Fruit fly (Drosophila melanogaster): ENCODE measurements around the gene sala.

sala gene

dm6 chr2L:11471979-11472514 lies 12.5 kb upstream of the sala start (continued):
- TF ChIP-seq rib (GFP tag; IDR thresholded peaks at IDR 0.05) (no peak), wek (GFP tag; optimal IDR thresholded peaks at IDR 0.05) (no peak), CG42726 (GFP tag; IDR thresholded peaks at IDR 0.05; ENCODE audit: partially characterized antibody) (no peak), Ptx1 (GFP tag; IDR thresholded peaks at IDR 0.05) (no peak), MTF-1 (GFP tag; optimal IDR thresholded peaks at IDR 0.05; ENCODE audit: borderline replicate concordance) (no peak), C15 (GFP tag; IDR thresholded peaks at IDR 0.05) (no peak), Rfx (GFP tag; IDR thresholded peaks at IDR 0.05) (no peak), Ets65A (GFP tag) (peak; percentile 74), Atf3 (GFP tag; optimal IDR thresholded peaks at IDR 0.05) (no peak), kni (GFP tag; optimal IDR thresholded peaks at IDR 0.05) (peak; percentile 67), CG3163 (GFP tag; optimal IDR thresholded peaks at IDR 0.05) (no peak), NC2β (GFP tag; optimal IDR thresholded peaks at IDR 0.05) (no peak), CG17186 (GFP tag; optimal IDR thresholded peaks at IDR 0.05) (no peak), CG9215 (GFP tag; IDR thresholded peaks at IDR 0.05) (no peak), her (GFP tag; optimal IDR thresholded peaks at IDR 0.05) (no peak), CG7357 (GFP tag; IDR thresholded peaks at IDR 0.05) (no peak), tin (GFP tag; optimal IDR thresholded peaks at IDR 0.05) (no peak), abd-A (tag; optimal IDR thresholded peaks at IDR 0.05) (no peak), Six4 (GFP tag; optimal IDR thresholded peaks at IDR 0.05) (no peak), CG17328 (GFP tag; IDR thresholded peaks at IDR 0.05) (peak; percentile 34; the same call in 1 of the 2 replicates), CG1024 (GFP tag; IDR thresholded peaks at IDR 0.05) (no peak), mirr (GFP tag; optimal IDR thresholded peaks at IDR 0.05) (no peak), slou (GFP tag; optimal IDR thresholded peaks at IDR 0.05) (no peak), danr (GFP tag; IDR thresholded peaks at IDR 0.05) (no peak), CG12942 (GFP tag; optimal IDR thresholded peaks at IDR 0.05) (no peak), tio (GFP tag; optimal IDR thresholded peaks at IDR 0.05) (no peak), CG6689 (GFP tag; IDR thresholded peaks at IDR 0.05) (0 out of 2 replicates have a peak, but pooled peaks have one; percentile 22), sisA (GFP tag; IDR thresholded peaks at IDR 0.05) (no peak), CG7372 (GFP tag; IDR thresholded peaks at IDR 0.05) (no peak), CG18262 (tag; optimal IDR thresholded peaks at IDR 0.05) (peak; percentile 53), CG3281 (GFP tag; optimal IDR thresholded peaks at IDR 0.05) (no peak), CG17568 (GFP tag; optimal IDR thresholded peaks at IDR 0.05) (no peak), lola (GFP tag; optimal IDR thresholded peaks at IDR 0.05) (peak in 1 of 3 experiments; percentile 39), onecut (GFP tag; IDR thresholded peaks at IDR 0.05) (0 out of 2 replicates have a peak, but pooled peaks have one; percentile 7), B-H1 (GFP tag; IDR thresholded peaks at IDR 0.05) (no peak), CG2712 (tag; optimal IDR thresholded peaks at IDR 0.05) (peak; percentile 57), ac (GFP tag; optimal IDR thresholded peaks at IDR 0.05) (no peak), gro (GFP tag; optimal IDR thresholded peaks at IDR 0.05) (no peak), Spps (tag; optimal IDR thresholded peaks at IDR 0.05) (no peak), CG9797 (GFP tag; optimal IDR thresholded peaks at IDR 0.05) (no peak), CG7271 (tag; optimal IDR thresholded peaks at IDR 0.05) (no peak), hkb (optimal IDR thresholded peaks at IDR 0.05) (no peak), hkb (GFP tag; IDR thresholded peaks at IDR 0.05) (no peak), CG6765 (GFP tag; optimal IDR thresholded peaks at IDR 0.05) (no peak), grau (tag; optimal IDR thresholded peaks at IDR 0.05) (no peak), CG13624 (GFP tag; optimal IDR thresholded peaks at IDR 0.05) (no peak), zen2 (GFP tag; IDR thresholded peaks at IDR 0.05; ENCODE audit: partially characterized antibody) (no peak), CG1792 (GFP tag; optimal IDR thresholded peaks at IDR 0.05) (no peak), CG12299 (tag; optimal IDR thresholded peaks at IDR 0.05) (no peak), Fer2 (tag; optimal IDR thresholded peaks at IDR 0.05) (no peak), CG7839 (tag; optimal IDR thresholded peaks at IDR 0.05) (peak; percentile 15), CG10979 (tag; optimal IDR thresholded peaks at IDR 0.05) (peak; percentile 53)
